Fruit fly (Drosophila melanogaster) whole organism, embryonic: Measurements from ENCODE around the gene RanGAP.

Source experiments
- Abd-B ChIP-seq: fragments of 200-800 bp; sonication (Bioruptor generic); optimal IDR thresholded peaks from 2 replicates; lab custom pipeline; 2018; ENCODE audit warnings: missing biosample characterization, mild to moderate bottlenecking, missing genetic modification characterization, moderate library complexity
- Aef1 ChIP-seq: fragments of 200-800 bp; sonication (Bioruptor generic); IDR thresholded peaks from 3 replicates; pipeline ENCODE4 v1.3.6; 2022; ENCODE audit warnings: missing biosample characterization, missing genetic modification characterization
- CG11247 ChIP-seq: fragments of 200-800 bp; sonication (Bioruptor generic); IDR thresholded peaks from 2 replicates; pipeline ENCODE4 v1.3.6; 2022; ENCODE audit warnings: missing biosample characterization, missing genetic modification characterization
- CG11456 ChIP-seq: fragments of 200-800 bp; sonication (Bioruptor generic); IDR thresholded peaks from 3 replicates; pipeline ENCODE4 v1.3.6; 2022; ENCODE audit warnings: missing biosample characterization, missing genetic modification characterization
- CG11696 ChIP-seq: fragments of 200-800 bp; sonication (Bioruptor generic); IDR thresholded peaks from 2 replicates; pipeline ENCODE4 v1.3.6; 2022; ENCODE audit warnings: missing biosample characterization, missing genetic modification characterization
- CG12769 ChIP-seq: fragments of 200-800 bp; sonication (Bioruptor generic); optimal IDR thresholded peaks from 2 replicates; lab custom pipeline; 2019; ENCODE audit warnings: missing biosample characterization, mild to moderate bottlenecking, missing genetic modification characterization, moderate library complexity
- CG13296 ChIP-seq: fragments of 200-800 bp; sonication (Bioruptor generic); optimal IDR thresholded peaks from 3 replicates; lab custom pipeline; 2018; ENCODE audit warnings: missing biosample characterization, mild to moderate bottlenecking, missing genetic modification characterization
- CG13894 ChIP-seq: fragments of 200-800 bp; sonication (Bioruptor generic); optimal IDR thresholded peaks from 3 replicates; lab custom pipeline; 2018; ENCODE audit warnings: missing biosample characterization, mild to moderate bottlenecking, missing genetic modification characterization, moderate library complexity
- CG14965 ChIP-seq: fragments of 200-800 bp; sonication (Bioruptor generic); optimal IDR thresholded peaks from 2 replicates; lab custom pipeline; 2016; ENCODE audit warnings: missing biosample characterization, missing genetic modification characterization, borderline replicate concordance
- CG15269 ChIP-seq: fragments of 200-800 bp; sonication (Bioruptor generic); optimal IDR thresholded peaks from 2 replicates; lab custom pipeline; 2018; ENCODE audit warnings: missing biosample characterization, mild to moderate bottlenecking, missing genetic modification characterization, moderate library complexity
- CG17829 ChIP-seq: fragments of 200-800 bp; optimal IDR thresholded peaks from 2 replicates; lab custom pipeline; 2019; ENCODE audit warnings: missing biosample characterization, mild to moderate bottlenecking, missing genetic modification characterization, moderate library complexity
- CG2120 ChIP-seq: fragments of 200-800 bp; sonication (Bioruptor generic); optimal IDR thresholded peaks from 3 replicates; lab custom pipeline; 2016; ENCODE audit warnings: missing biosample characterization, missing genetic modification characterization
- CG30403 ChIP-seq: fragments of 200-800 bp; sonication (Bioruptor generic); optimal IDR thresholded peaks from 3 replicates; lab custom pipeline; 2016; ENCODE audit warnings: missing biosample characterization, missing genetic modification characterization
- CG3407 ChIP-seq: fragments of 200-800 bp; sonication (Bioruptor generic); optimal IDR thresholded peaks from 2 replicates; lab custom pipeline; 2018; ENCODE audit warnings: missing biosample characterization, mild to moderate bottlenecking, missing genetic modification characterization
- CG7357 ChIP-seq: fragments of 200-800 bp; sonication (Bioruptor generic); IDR thresholded peaks from 3 replicates; pipeline ENCODE4 v1.3.6; 2022; ENCODE audit warnings: missing biosample characterization, missing genetic modification characterization
- CG9437 ChIP-seq: fragments of 200-800 bp; sonication (Bioruptor generic); optimal IDR thresholded peaks from 2 replicates; lab custom pipeline; 2018; ENCODE audit warnings: missing biosample characterization, mild to moderate bottlenecking, missing genetic modification characterization
- CG9609 ChIP-seq: fragments of 200-800 bp; sonication (Bioruptor generic); optimal IDR thresholded peaks from 3 replicates; lab custom pipeline; 2016; ENCODE audit warnings: missing biosample characterization, missing genetic modification characterization
- CG9817 ChIP-seq: fragments of 200-800 bp; sonication (Bioruptor generic); optimal IDR thresholded peaks from 2 replicates; lab custom pipeline; 2018; ENCODE audit warnings: missing biosample characterization, mild to moderate bottlenecking, missing genetic modification characterization, moderate library complexity
- CG9932 ChIP-seq: fragments of 200-800 bp; sonication (Bioruptor generic); IDR thresholded peaks from 2 replicates; pipeline ENCODE4 v1.3.6; 2022; ENCODE audit warnings: missing biosample characterization, missing genetic modification characterization
- D ChIP-seq, 2 experiments: fragments of 200-800 bp in 1 of 2; fragments of >200 bp in 1 of 2; sonication (Bioruptor generic) in 1 of 2; optimal IDR thresholded peaks; 2 replicates in 1 of 2; 3 replicates in 1 of 2; lab custom pipeline; 2017; ENCODE audit warnings: mild to moderate bottlenecking in 1 of 2, missing biosample characterization in 1 of 2, missing genetic modification characterization in 1 of 2, missing genetic modification reagents in 1 of 2
- Dad ChIP-seq: fragments of 200-800 bp; sonication (Bioruptor generic); optimal IDR thresholded peaks from 3 replicates; lab custom pipeline; 2016; ENCODE audit warnings: missing biosample characterization, missing genetic modification characterization
- Elba2 ChIP-seq: fragments of 200-800 bp; sonication (Bioruptor generic); optimal IDR thresholded peaks from 3 replicates; lab custom pipeline; 2016; ENCODE audit warnings: missing biosample characterization, missing genetic modification characterization
- Gug ChIP-seq: fragments of 200-800 bp; sonication (Bioruptor generic); IDR thresholded peaks from 4 replicates; pipeline ENCODE4 v1.3.6; 2022; ENCODE audit warnings: missing biosample characterization, missing genetic modification characterization
- HLH3B ChIP-seq: fragments of 200-800 bp; sonication (Bioruptor generic); IDR thresholded peaks from 2 replicates; pipeline ENCODE4 v1.3.6; 2022; ENCODE audit warnings: missing biosample characterization, missing genetic modification characterization
- HLH4C ChIP-seq: fragments of 200-800 bp; sonication (Bioruptor generic); IDR thresholded peaks from 3 replicates; pipeline ENCODE4 v1.3.6; 2022; ENCODE audit warnings: missing biosample characterization, missing genetic modification characterization; ENCODE audit not compliant: partially characterized antibody
- HLHmδ ChIP-seq: fragments of 200-800 bp; sonication (Bioruptor generic); optimal IDR thresholded peaks from 2 replicates; lab custom pipeline; 2018; ENCODE audit warnings: missing biosample characterization, mild to moderate bottlenecking, missing genetic modification characterization, moderate library complexity
- Mad ChIP-seq: fragments of 200-800 bp; sonication (Bioruptor generic); optimal IDR thresholded peaks from 2 replicates; lab custom pipeline; 2016; ENCODE audit warnings: missing biosample characterization, missing genetic modification characterization
- PHDP ChIP-seq: fragments of 200-800 bp; sonication (Bioruptor generic); optimal IDR thresholded peaks from 3 replicates; lab custom pipeline; 2018; ENCODE audit warnings: missing biosample characterization, mild to moderate bottlenecking, missing genetic modification characterization, moderate library complexity
- Rfx ChIP-seq: fragments of 200-800 bp; sonication (Bioruptor generic); IDR thresholded peaks from 2 replicates; pipeline ENCODE4 v1.3.6; 2022; ENCODE audit warnings: missing biosample characterization, missing genetic modification characterization
- Scr ChIP-seq: fragments of 200-800 bp; sonication (Bioruptor generic); IDR thresholded peaks from 2 replicates; pipeline ENCODE4 v1.3.6; 2022; ENCODE audit warnings: missing biosample characterization, missing genetic modification characterization; ENCODE audit not compliant: partially characterized antibody
- Sry-β ChIP-seq: fragments of 200-800 bp; sonication (Bioruptor generic); optimal IDR thresholded peaks from 2 replicates; lab custom pipeline; 2018; ENCODE audit warnings: missing biosample characterization, mild to moderate bottlenecking, missing genetic modification characterization, moderate library complexity
- Usf ChIP-seq: fragments of 200-800 bp; sonication (Bioruptor generic); optimal IDR thresholded peaks from 2 replicates; lab custom pipeline; 2017; ENCODE audit warnings: missing genotype, missing biosample characterization, missing genetic modification characterization
- bigmax ChIP-seq: fragments of 200-800 bp; sonication (Bioruptor generic); optimal IDR thresholded peaks from 2 replicates; lab custom pipeline; 2018; ENCODE audit warnings: missing biosample characterization, mild to moderate bottlenecking, missing genetic modification characterization
- bowl ChIP-seq: fragments of 200-800 bp; sonication (Bioruptor generic); IDR thresholded peaks from 2 replicates; pipeline ENCODE4 v1.3.6; 2022; ENCODE audit warnings: missing biosample characterization, missing genetic modification characterization
- cg ChIP-seq: fragments of 200-800 bp; sonication (Bioruptor generic); optimal IDR thresholded peaks from 3 replicates; lab custom pipeline; 2019; ENCODE audit warnings: missing biosample characterization, mild to moderate bottlenecking, missing genetic modification characterization, moderate library complexity
- corto ChIP-seq: fragments of 200-800 bp; sonication (Bioruptor generic); optimal IDR thresholded peaks from 2 replicates; lab custom pipeline; 2016; ENCODE audit warnings: missing biosample characterization, mild to moderate bottlenecking, missing genetic modification characterization, moderate library complexity
- dpn ChIP-seq, 2 experiments: fragments of 200-800 bp; sonication (Bioruptor generic); optimal IDR thresholded peaks; 3 replicates each; lab custom pipeline; 2016; ENCODE audit warnings: missing biosample characterization in 2 of 2, missing genetic modification characterization in 2 of 2
- esg ChIP-seq: fragments of 200-800 bp; sonication (Bioruptor generic); conservative IDR thresholded peaks from 2 replicates; pipeline ENCODE4 v1.3.6; 2022; ENCODE audit warnings: missing biosample characterization, missing genetic modification characterization
- eve ChIP-seq, 2 experiments: fragments of >200 bp; optimal IDR thresholded peaks; 2 replicates each; lab custom pipeline; 2017; ENCODE audit warnings: missing biosample characterization in 2 of 2, missing genetic modification characterization in 2 of 2
- her ChIP-seq: fragments of 200-800 bp; sonication (Bioruptor generic); optimal IDR thresholded peaks from 2 replicates; lab custom pipeline; 2016; ENCODE audit warnings: missing biosample characterization, missing genetic modification characterization
- knrl ChIP-seq: fragments of 200-800 bp; sonication (Bioruptor generic); IDR thresholded peaks from 3 replicates; pipeline ENCODE4 v1.3.6; 2022; ENCODE audit warnings: missing biosample characterization, missing genetic modification characterization; ENCODE audit not compliant: partially characterized antibody
- lab ChIP-seq: fragments of 200-800 bp; sonication (Bioruptor generic); optimal IDR thresholded peaks from 3 replicates; lab custom pipeline; 2017; ENCODE audit warnings: missing biosample characterization, missing genetic modification characterization, mild to moderate bottlenecking, moderate library complexity, missing genetic modification reagents
- peb ChIP-seq: fragments of 200-800 bp; sonication (Bioruptor generic); IDR thresholded peaks from 2 replicates; pipeline ENCODE4 v1.3.6; 2022; ENCODE audit warnings: missing biosample characterization, missing genetic modification characterization
- sd ChIP-seq: fragments of 200-800 bp; sonication (Bioruptor generic); optimal IDR thresholded peaks from 3 replicates; lab custom pipeline; 2018; ENCODE audit warnings: missing biosample characterization, mild to moderate bottlenecking, missing genetic modification characterization, moderate library complexity
- stwl ChIP-seq: fragments of 200-800 bp; sonication (Bioruptor generic); optimal IDR thresholded peaks from 3 replicates; lab custom pipeline; 2018; ENCODE audit warnings: missing biosample characterization, mild to moderate bottlenecking, missing genetic modification characterization, moderate library complexity
- tna ChIP-seq: fragments of 200-800 bp; sonication (Bioruptor generic); IDR thresholded peaks from 2 replicates; pipeline ENCODE4 v1.3.6; 2022; ENCODE audit warnings: missing biosample characterization, missing genetic modification characterization; ENCODE audit not compliant: partially characterized antibody
- unc-4 ChIP-seq: fragments of 200-800 bp; sonication (Bioruptor generic); IDR thresholded peaks from 2 replicates; pipeline ENCODE4 v1.3.6; 2022; ENCODE audit warnings: missing biosample characterization, missing genetic modification characterization; ENCODE audit not compliant: partially characterized antibody
- wor ChIP-seq: fragments of 200-800 bp; sonication (Bioruptor generic); IDR thresholded peaks from 2 replicates; pipeline ENCODE4 v1.3.6; 2022; ENCODE audit warnings: missing biosample characterization, missing genetic modification characterization
- zf30C ChIP-seq: fragments of 200-800 bp; sonication (Bioruptor generic); optimal IDR thresholded peaks from 3 replicates; lab custom pipeline; 2018; ENCODE audit warnings: missing biosample characterization, mild to moderate bottlenecking, missing genetic modification characterization

RanGAP gene

DNA sequence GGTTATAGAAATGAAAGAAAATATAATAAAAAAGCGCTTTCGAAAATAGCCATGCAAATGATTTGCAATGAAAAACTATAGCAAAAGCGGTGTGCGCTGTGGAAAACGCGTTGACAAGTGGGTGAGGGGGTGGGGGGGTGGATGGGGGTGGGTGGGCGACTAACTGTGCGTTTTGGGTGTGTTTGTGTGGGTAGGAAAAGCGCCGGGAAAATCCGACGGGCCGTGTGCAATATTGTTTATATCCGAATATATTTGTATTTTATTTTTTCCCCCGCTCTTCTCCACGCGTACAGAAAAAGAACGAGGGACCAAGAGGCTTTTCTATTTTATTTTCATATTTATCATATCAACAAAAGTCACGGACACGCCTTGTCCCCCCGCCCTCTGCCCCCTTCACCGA, 35.3 kb upstream of the RanGAP start (continued):
- TF ChIP-seq bowl (GFP tag; lab: Robert Waterston, UW) = no peak

- TF ChIP-seq CG7357 (GFP tag; lab: Robert Waterston, UW) (peak; percentile 16; the same call in 1 of the 3 replicates), CG30403 (GFP tag; lab: Kevin White, UChicago) (no peak), CG2120 (peak; percentile 15), HLH3B (GFP tag; lab: Robert Waterston, UW) (no peak), CG15269 (tag; lab: Kevin White, UChicago) (no peak), CG3407 (no peak), CG9437 (GFP tag; lab: Kevin White, UChicago) (no peak), CG11456 (no peak), unc-4 (GFP tag; lab: Robert Waterston, UW) (no peak), bigmax (GFP tag; lab: Kevin White, UChicago) (no peak), tna (GFP tag; lab: Robert Waterston, UW) (no peak), zf30C (GFP tag; lab: Kevin White, UChicago) (no peak), HLH4C (GFP tag; lab: Robert Waterston, UW) (no peak), CG9609 (GFP tag; lab: Kevin White, UChicago) (no peak), HLHmδ (no peak), CG9932 (GFP tag; lab: Robert Waterston, UW) (no peak), Mad (no peak), stwl (tag; lab: Kevin White, UChicago) (no peak), CG9817 (tag; lab: Kevin White, UChicago) (no peak), her (no peak), CG17829 (tag; lab: Kevin White, UChicago) (no peak), PHDP (peak; percentile 1), esg (GFP tag; lab: Robert Waterston, UW) (no peak), Elba2 (GFP tag; lab: Kevin White, UChicago) (no peak), Aef1 (GFP tag; lab: Robert Waterston, UW) (no peak), wor (GFP tag; lab: Robert Waterston, UW) (no peak), dpn (GFP tag; optimal IDR thresholded peaks at IDR 0.05; lab: Kevin White, UChicago) (no peak), cg (GFP tag; lab: Kevin White, UChicago) (no peak), eve (GFP tag; optimal IDR thresholded peaks at IDR 0.05; lab: Kevin White, UChicago) (no peak), Dad (no peak), CG13894 (tag; lab: Kevin White, UChicago) (no peak), corto (GFP tag; lab: Kevin White, UChicago) (no peak), D (optimal IDR thresholded peaks at IDR 0.05; lab: Kevin White, UChicago) (no peak), D (GFP tag; optimal IDR thresholded peaks at IDR 0.05; lab: Kevin White, UChicago) (no peak), Rfx (GFP tag; lab: Robert Waterston, UW) (no peak; the same call in 1 of the 2 replicates), CG12769 (tag; lab: Kevin White, UChicago) (peak; percentile 33), Usf (no peak), Gug (GFP tag; lab: Robert Waterston, UW) (no peak), knrl (no peak), Abd-B (GFP tag; lab: Kevin White, UChicago) (no peak), CG11247 (GFP tag; lab: Robert Waterston, UW) (no peak), Scr (GFP tag; lab: Robert Waterston, UW) (no peak), CG14965 (GFP tag; lab: Kevin White, UChicago) (no peak), Sry-β (GFP tag; lab: Kevin White, UChicago) (no peak), CG13296 (no peak), peb (no peak), lab (peak; percentile 5), CG11696 (GFP tag; lab: Robert Waterston, UW) (no peak), sd (tag; lab: Kevin White, UChicago) (peak; percentile 43)
Observed at dm6 chr2L:19411966-19412365, 29.8 kb upstream of the RanGAP start.
